Fruit fly (Drosophila melanogaster) whole organism, prepupa: ENCODE measurements around the gene CG10845.

Source experiments
- CG11902 ChIP-seq: fragments of 200-800 bp; sonication (Bioruptor generic); optimal IDR thresholded peaks from 3 replicates; lab custom pipeline; 2016; ENCODE audit warnings: missing biosample characterization, missing genetic modification characterization
- CG16779 ChIP-seq: fragments of 200-800 bp; sonication (Bioruptor generic); optimal IDR thresholded peaks from 3 replicates; lab custom pipeline; 2017; ENCODE audit warnings: missing biosample characterization, mild to moderate bottlenecking, missing genetic modification characterization
- CG4318 ChIP-seq: fragments of 200-800 bp; sonication (Bioruptor generic); optimal IDR thresholded peaks from 3 replicates; lab custom pipeline; 2017; ENCODE audit warnings: missing biosample characterization, mild to moderate bottlenecking, missing genetic modification characterization
- CG6276 ChIP-seq: fragments of 200-800 bp; sonication (Bioruptor generic); optimal IDR thresholded peaks from 2 replicates; lab custom pipeline; 2017; ENCODE audit warnings: missing biosample characterization, mild to moderate bottlenecking, missing genetic modification characterization
- Sox102F ChIP-seq: fragments of 200-800 bp; sonication (Bioruptor generic); optimal IDR thresholded peaks from 2 replicates; lab custom pipeline; 2016; ENCODE audit warnings: missing biosample characterization, mild to moderate bottlenecking, missing genetic modification characterization
- dsx ChIP-seq: fragments of 200-800 bp; optimal IDR thresholded peaks from 3 replicates; lab custom pipeline; 2019; ENCODE audit warnings: missing biosample characterization, mild to moderate bottlenecking, missing genetic modification characterization, moderate library complexity; ENCODE audit not compliant: poor library complexity, severe bottlenecking
- pdm3 ChIP-seq: fragments of 200-800 bp; sonication (Bioruptor generic); optimal IDR thresholded peaks from 3 replicates; lab custom pipeline; 2016; ENCODE audit warnings: missing biosample characterization, missing genetic modification characterization

dm6 chr3R:24862574-24863089 lies 38.3 kb upstream of the CG10845 start, which contains the start of gene CG7016:
- TF ChIP-seq CG11902 (GFP tag; lab: Kevin White, UChicago) (no peak), dsx (GFP tag; lab: Kevin White, UChicago) (no peak), CG4318 (GFP tag; lab: Kevin White, UChicago) (no peak), CG6276 (no peak), Sox102F (GFP tag; lab: Kevin White, UChicago) (no peak), pdm3 (GFP tag; lab: Kevin White, UChicago) (no peak), CG16779 (tag; lab: Kevin White, UChicago) (no peak)
